Worm (Caenorhabditis elegans) whole organism, L4 larva: ENCODE data around the gene str-38.

Experiments used
- D1046.2 ChIP-seq: fragments of 200-800 bp; sonication (Bioruptor generic); IDR thresholded peaks from 2 replicates; pipeline ENCODE4 v1.3.6; 2022; ENCODE audit warnings: missing genetic modification characterization, missing compliant biosample characterization
- T20F7.1 ChIP-seq: fragments of 200-800 bp; sonication (Bioruptor generic); optimal IDR thresholded peaks from 2 replicates; lab custom pipeline; 2018; ENCODE audit warnings: mild to moderate bottlenecking, missing genetic modification characterization, missing compliant biosample characterization
- aha-1 ChIP-seq: fragments of 150-350 bp; peaks from one replicate; lab custom pipeline; 2014; ENCODE audit warnings: missing biosample characterization, missing genetic modification characterization
- ceh-32 ChIP-seq: sonication (generic microtip); optimal IDR thresholded peaks from 2 replicates; lab custom pipeline; 2016; ENCODE audit warnings: mild to moderate bottlenecking, missing genetic modification characterization, missing compliant biosample characterization; ENCODE audit not compliant: poor library complexity
- ceh-62 ChIP-seq: sonication (generic microtip); optimal IDR thresholded peaks from 2 replicates; lab custom pipeline; 2017; ENCODE audit warnings: missing biosample characterization, missing genetic modification characterization
- cey-2 ChIP-seq: sonication (generic microtip); optimal IDR thresholded peaks from 3 replicates; lab custom pipeline; 2017; ENCODE audit warnings: missing genetic modification characterization, mild to moderate bottlenecking, missing compliant biosample characterization, antibody characterized with exemption, borderline replicate concordance; ENCODE audit not compliant: insufficient read depth
- ctbp-1 ChIP-seq: fragments of 200-800 bp; sonication (Bioruptor generic); IDR thresholded peaks from 2 replicates; pipeline ENCODE4 v1.3.6; 2022; ENCODE audit warnings: missing genetic modification reagents, missing genetic modification characterization, missing compliant biosample characterization
- dmd-8 ChIP-seq: fragments of 200-800 bp; sonication (Bioruptor generic); IDR thresholded peaks from 2 replicates; pipeline ENCODE4 v1.3.6; 2022; ENCODE audit warnings: missing genetic modification characterization, missing compliant biosample characterization
- dve-1 ChIP-seq: sonication (generic microtip); optimal IDR thresholded peaks from 2 replicates; lab custom pipeline; 2017; ENCODE audit warnings: antibody characterized with exemption, mild to moderate bottlenecking, missing genetic modification characterization, missing compliant biosample characterization; ENCODE audit not compliant: insufficient read depth
- fos-1 ChIP-seq: fragments of 150-350 bp; optimal IDR thresholded peaks from 2 replicates; lab custom pipeline; 2014; ENCODE audit warnings: missing biosample characterization, missing genetic modification characterization
- gei-8 ChIP-seq: fragments of 200-800 bp; sonication (Bioruptor generic); optimal IDR thresholded peaks from 2 replicates; lab custom pipeline; 2018; ENCODE audit warnings: mild to moderate bottlenecking, missing genetic modification characterization, missing compliant biosample characterization
- hif-1 ChIP-seq, 2 experiments: sonication (generic microtip); optimal IDR thresholded peaks; 2 replicates each; lab custom pipeline; 2016 to 2017; ENCODE audit warnings: missing compliant biosample characterization in 2 of 2, missing genetic modification characterization in 2 of 2, missing genetic modification reagents in 2 of 2, missing genotype in 2 of 2, mild to moderate bottlenecking in 1 of 2
- hlh-11 ChIP-seq: fragments of 200-800 bp; sonication (Bioruptor generic); optimal IDR thresholded peaks from 2 replicates; lab custom pipeline; 2018; ENCODE audit warnings: mild to moderate bottlenecking, missing genetic modification characterization, missing compliant biosample characterization
- hlh-30 ChIP-seq: sonication (generic microtip); optimal IDR thresholded peaks from 2 replicates; lab custom pipeline; 2017; ENCODE audit warnings: antibody characterized with exemption, mild to moderate bottlenecking, missing genetic modification characterization, missing compliant biosample characterization; ENCODE audit not compliant: insufficient read depth
- jun-1 ChIP-seq: fragments of 150-350 bp; optimal IDR thresholded peaks from 2 replicates; lab custom pipeline; 2014; ENCODE audit warnings: missing biosample characterization, missing genetic modification reagents, missing genetic modification characterization
- lin-13 ChIP-seq: fragments of 150-350 bp; optimal IDR thresholded peaks from 2 replicates; lab custom pipeline; 2014; ENCODE audit warnings: missing biosample characterization, missing genetic modification reagents, missing genetic modification characterization
- lin-15B ChIP-seq: fragments of 150-350 bp; sonication (generic microtip); optimal IDR thresholded peaks from 3 replicates; lab custom pipeline; 2014; ENCODE audit warnings: missing biosample characterization, missing genetic modification characterization
- lsy-2 ChIP-seq, 2 experiments: fragments of 150-350 bp in 1 of 2; sonication (generic microtip) in 1 of 2; optimal IDR thresholded peaks; 2 replicates each; lab custom pipeline; 2014 to 2017; ENCODE audit warnings: missing biosample characterization in 2 of 2, missing genetic modification characterization in 2 of 2
- madf-9 ChIP-seq: fragments of 200-800 bp; sonication (Bioruptor generic); conservative IDR thresholded peaks from 2 replicates; pipeline ENCODE4 v1.3.6; 2022; ENCODE audit warnings: missing genetic modification reagents, missing genetic modification characterization, missing compliant biosample characterization
- mep-1 ChIP-seq: fragments of 150-350 bp; sonication (generic microtip); optimal IDR thresholded peaks from 3 replicates; lab custom pipeline; 2014; ENCODE audit warnings: missing biosample characterization, missing genetic modification characterization
- nhr-102 ChIP-seq: sonication (generic microtip); optimal IDR thresholded peaks from 2 replicates; lab custom pipeline; 2016; ENCODE audit warnings: mild to moderate bottlenecking, missing genetic modification characterization, moderate library complexity, missing compliant biosample characterization
- nhr-111 ChIP-seq: fragments of 200-800 bp; sonication (Bioruptor generic); optimal IDR thresholded peaks from 2 replicates; lab custom pipeline; 2018; ENCODE audit warnings: mild to moderate bottlenecking, missing genetic modification characterization, missing compliant biosample characterization
- nhr-42 ChIP-seq: fragments of 200-800 bp; sonication (Bioruptor generic); IDR thresholded peaks from 2 replicates; pipeline ENCODE4 v1.3.6; 2022; ENCODE audit warnings: missing genetic modification characterization, missing compliant biosample characterization
- nhr-6 ChIP-seq: fragments of 150-350 bp; optimal IDR thresholded peaks from 2 replicates; lab custom pipeline; 2014; ENCODE audit warnings: missing biosample characterization, missing genetic modification characterization
- nhr-76 ChIP-seq: fragments of 150-350 bp; optimal IDR thresholded peaks from 2 replicates; lab custom pipeline; 2014; ENCODE audit warnings: missing biosample characterization, missing genetic modification characterization
- pha-4 ChIP-seq, 2 experiments: fragments of 150-350 bp in 1 of 2; fragments of 200-800 bp in 1 of 2; sonication (Bioruptor generic) in 1 of 2; IDR thresholded peaks in 1 of 2; optimal IDR thresholded peaks in 1 of 2; 2 replicates each; pipeline versions ENCODE4 v1.3.6 to Lab custom; 2014 to 2022; ENCODE audit warnings: missing genetic modification characterization in 2 of 2, missing genetic modification reagents in 2 of 2, missing biosample characterization in 1 of 2, missing compliant biosample characterization in 1 of 2
- sdz-12 ChIP-seq: fragments of 200-800 bp; sonication (Bioruptor generic); optimal IDR thresholded peaks from 2 replicates; lab custom pipeline; 2018; ENCODE audit warnings: mild to moderate bottlenecking, missing genetic modification characterization, missing compliant biosample characterization
- set-16 ChIP-seq: fragments of 200-800 bp; sonication (Bioruptor generic); IDR thresholded peaks from 2 replicates; pipeline ENCODE4 v1.3.6; 2022; ENCODE audit warnings: missing genetic modification reagents, missing genetic modification characterization, missing compliant biosample characterization
- snpc-1.2 ChIP-seq: fragments of 200-800 bp; sonication (Bioruptor generic); IDR thresholded peaks from 2 replicates; pipeline ENCODE4 v1.3.6; 2022; ENCODE audit warnings: missing genetic modification reagents, missing genetic modification characterization, missing compliant biosample characterization
- tag-97 ChIP-seq: fragments of 200-800 bp; sonication (Bioruptor generic); IDR thresholded peaks from 2 replicates; pipeline ENCODE4 v1.3.6; 2022; ENCODE audit warnings: missing genetic modification characterization, missing compliant biosample characterization
- tra-1 ChIP-seq: fragments of 200-800 bp; sonication (Bioruptor generic); IDR thresholded peaks from 2 replicates; pipeline ENCODE4 v1.3.6; 2022; ENCODE audit warnings: missing genetic modification reagents, missing genetic modification characterization, missing compliant biosample characterization
- zfp-3 ChIP-seq: fragments of 200-800 bp; sonication (Bioruptor generic); conservative IDR thresholded peaks from 2 replicates; pipeline ENCODE4 v1.3.6; 2022; ENCODE audit warnings: missing genetic modification reagents, missing genetic modification characterization, missing compliant biosample characterization
- zip-11 ChIP-seq: fragments of 200-800 bp; sonication (Bioruptor generic); IDR thresholded peaks from 2 replicates; pipeline ENCODE4 v1.3.6; 2022; ENCODE audit warnings: missing genetic modification characterization, missing compliant biosample characterization
- zip-2 ChIP-seq: fragments of 150-350 bp; optimal IDR thresholded peaks from 2 replicates; lab custom pipeline; 2014; ENCODE audit warnings: missing biosample characterization, missing genetic modification characterization

The str-38 gene

ce11 chrV:15733568-15733967 is 1.5 kb upstream of the str-38 start, which contains the start of gene T23D5.3:
Gene T23D5.3 (minus strand): TSS chrV:15733668.
- TF ChIP-seq pha-4 (GFP tag; IDR thresholded peaks at IDR 0.05; lab: Robert Waterston, UW) = no peak
- no peak for TF ChIP-seq pha-4 (tag; optimal IDR thresholded peaks at IDR 0.05; lab: Kevin White, UChicago)
- no peak for TF ChIP-seq sdz-12 (GFP tag; lab: Kevin White, UChicago)
- TF ChIP-seq fos-1 (tag; lab: Kevin White, UChicago) = no peak
- no peak for TF ChIP-seq nhr-111 (GFP tag; lab: Kevin White, UChicago)
- TF ChIP-seq ceh-32 (tag; lab: Kevin White, UChicago) = no peak
- TF ChIP-seq lin-13 (GFP tag; lab: Kevin White, UChicago) = no peak
- TF ChIP-seq nhr-6 (tag; lab: Kevin White, UChicago) = no peak
- TF ChIP-seq mep-1 = no peak

DNA sequence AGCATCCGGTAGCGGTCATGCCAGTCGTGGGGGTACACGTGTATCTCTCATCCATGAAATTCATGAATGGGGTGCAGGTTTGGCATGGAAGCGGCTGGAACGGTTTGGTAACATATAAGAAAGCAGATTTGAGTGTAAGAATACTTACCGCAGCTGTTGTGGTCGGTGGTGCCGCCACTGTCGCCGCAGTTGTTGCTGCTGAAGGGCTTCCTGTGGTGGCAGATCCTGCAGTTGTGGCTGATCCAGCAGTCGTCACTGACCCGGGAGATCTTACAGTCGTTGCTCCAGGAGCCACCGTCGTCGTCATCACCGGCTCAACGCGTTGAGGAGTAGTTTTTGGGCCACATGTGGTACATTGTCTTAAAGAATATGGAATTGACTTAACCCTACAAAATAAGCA is 911 bp upstream of the str-38 start:
- TF ChIP-seq set-16 (GFP tag; lab: Robert Waterston, UW) (peak; percentile 64), ctbp-1 (no peak), aha-1 (tag; lab: Kevin White, UChicago) (peak; percentile 11)
- TF ChIP-seq, all 104 proteins: peak for 2

DNA sequence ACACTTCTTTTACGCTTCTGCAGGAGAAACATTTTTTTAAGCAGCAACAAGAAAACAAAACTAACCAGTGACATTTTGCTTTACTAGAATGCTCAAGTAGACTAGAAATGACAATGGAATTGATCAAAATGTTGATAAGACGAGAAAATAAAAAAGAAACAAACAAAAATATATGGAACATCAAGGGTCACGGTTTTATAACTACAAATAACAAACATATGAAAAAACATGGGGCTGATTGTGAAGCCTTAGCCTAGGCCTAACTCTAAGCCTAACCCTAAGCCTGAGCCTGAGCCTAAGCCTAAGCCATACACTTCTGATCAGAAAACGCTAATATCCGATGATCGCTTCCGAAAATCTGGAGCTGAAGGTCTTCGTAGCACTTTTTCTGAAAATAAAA is 1.6 kb downstream of the str-38 start, which contains the start of gene Y6E2A.10:
TSS of gene Y6E2A.10 (minus strand) at position 101 of the 400 bp plus-strand sequence.
- TF ChIP-seq gei-8 (GFP tag; lab: Kevin White, UChicago) (no peak), nhr-102 (no peak), tra-1 (no peak), nhr-42 (GFP tag; lab: Robert Waterston, UW) (no peak), hif-1 (tag; optimal IDR thresholded peaks at IDR 0.05; lab: Kevin White, UChicago) (no peak), dmd-8 (no peak), cey-2 (tag; lab: Kevin White, UChicago) (no peak), zfp-3 (GFP tag; lab: Robert Waterston, UW) (no peak), T20F7.1 (GFP tag; lab: Kevin White, UChicago) (no peak), mep-1 (no peak), lsy-2 (tag; optimal IDR thresholded peaks at IDR 0.05; lab: Kevin White, UChicago) (no peak), dve-1 (tag; lab: Kevin White, UChicago) (no peak)

DNA sequence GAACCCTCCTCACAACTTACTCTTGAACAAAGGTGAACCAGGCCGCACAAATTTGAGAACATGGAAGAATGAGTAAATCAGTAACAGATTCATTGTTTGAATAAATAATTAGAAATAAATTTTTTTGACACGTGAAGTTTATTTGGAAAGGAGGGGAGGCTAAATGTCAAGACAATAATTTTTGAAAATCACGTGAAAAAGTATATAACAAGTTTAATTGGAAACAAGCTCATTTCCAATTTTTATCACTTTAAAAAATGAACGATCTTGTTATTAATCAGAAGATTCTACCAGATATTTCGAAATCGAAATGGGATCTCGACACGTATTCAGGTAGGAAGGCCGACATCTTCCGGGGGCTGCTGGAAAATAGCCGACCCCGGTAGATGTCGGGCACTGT is 5.5 kb downstream of the str-38 start, which contains the start of the genes irld-57 and sfxn-1.3:
TSS of gene irld-57 (minus strand) at position 101 of the 400 bp plus-strand sequence.
TSS of gene sfxn-1.3 (plus strand) at position 232 of the 400 bp plus-strand sequence.
- TF ChIP-seq ceh-62 (tag; lab: Kevin White, UChicago) = no peak
- no peak for TF ChIP-seq mep-1
- TF ChIP-seq dve-1 (tag; lab: Kevin White, UChicago) = no peak
- no peak for TF ChIP-seq hlh-30
- TF ChIP-seq nhr-102 = no peak
- no peak for TF ChIP-seq hlh-11 (tag; lab: Kevin White, UChicago)
- TF ChIP-seq nhr-42 (GFP tag; lab: Robert Waterston, UW) = no peak
- TF ChIP-seq lin-15B (tag; lab: Kevin White, UChicago) = no peak
- no peak for TF ChIP-seq snpc-1.2 (GFP tag; lab: Robert Waterston, UW)
- TF ChIP-seq zip-11 (GFP tag; lab: Robert Waterston, UW) = no peak
- TF ChIP-seq lin-13 (GFP tag; lab: Kevin White, UChicago) = no peak
- TF ChIP-seq jun-1 (tag; lab: Kevin White, UChicago) = no peak
- TF ChIP-seq tag-97 (GFP tag; lab: Robert Waterston, UW) = no peak
- TF ChIP-seq madf-9 (GFP tag; lab: Robert Waterston, UW) = no peak
- no peak for TF ChIP-seq zip-2 (tag; lab: Kevin White, UChicago)
- TF ChIP-seq tra-1 = no peak
- no peak for TF ChIP-seq nhr-76 (tag; lab: Kevin White, UChicago)
- TF ChIP-seq D1046.2 = no peak
- TF ChIP-seq ctbp-1 = no peak
